Fruit fly (Drosophila melanogaster) whole organism, prepupa: ENCODE results near the gene Uck.

Experiments used
- CG31627 ChIP-seq: fragments of 200-800 bp; sonication (Bioruptor generic); optimal IDR thresholded peaks from 3 replicates; lab custom pipeline; 2016; ENCODE audit warnings: missing biosample characterization, missing genetic modification characterization
- Sox102F ChIP-seq: fragments of 200-800 bp; sonication (Bioruptor generic); optimal IDR thresholded peaks from 2 replicates; lab custom pipeline; 2016; ENCODE audit warnings: missing biosample characterization, mild to moderate bottlenecking, missing genetic modification characterization
- dac ChIP-seq: fragments of 200-800 bp; sonication (Bioruptor generic); optimal IDR thresholded peaks from 2 replicates; lab custom pipeline; 2017; ENCODE audit warnings: missing biosample characterization, mild to moderate bottlenecking, missing genetic modification characterization
- esn ChIP-seq: fragments of 200-800 bp; sonication (Bioruptor generic); optimal IDR thresholded peaks from 2 replicates; lab custom pipeline; 2016; ENCODE audit warnings: missing biosample characterization, mild to moderate bottlenecking, missing genetic modification characterization, moderate library complexity
- spab ChIP-seq: fragments of 200-800 bp; sonication (Bioruptor generic); optimal IDR thresholded peaks from 2 replicates; lab custom pipeline; 2017; ENCODE audit warnings: missing biosample characterization, mild to moderate bottlenecking, missing genetic modification characterization, missing genetic modification reagents

- TF ChIP-seq CG31627 (GFP tag; lab: Kevin White, UChicago) = no peak
- no peak for TF ChIP-seq dac
- TF ChIP-seq esn (GFP tag; lab: Kevin White, UChicago) = no peak
- no peak for TF ChIP-seq Sox102F (GFP tag; lab: Kevin White, UChicago)
- no peak for TF ChIP-seq spab (GFP tag; lab: Kevin White, UChicago)
Measured at dm6 chr3R:24285423-24285822, 4.5 kb upstream of the Uck start.
